Fruit fly (Drosophila melanogaster) whole organism, embryonic: Measurements from ENCODE around the gene FucTA.

Experiments used
- Ada2b ChIP-seq: fragments of 200-800 bp; sonication (Bioruptor generic); IDR thresholded peaks from 2 replicates; pipeline ENCODE4 v1.3.6; 2022; ENCODE audit warnings: missing biosample characterization, missing genetic modification characterization
- Asciz ChIP-seq: fragments of 200-800 bp; sonication (Bioruptor generic); optimal IDR thresholded peaks from 2 replicates; lab custom pipeline; 2017; ENCODE audit warnings: missing biosample characterization, mild to moderate bottlenecking, missing genetic modification characterization, missing genetic modification reagents
- CG10147 ChIP-seq: fragments of 200-800 bp; sonication (Bioruptor generic); optimal IDR thresholded peaks from 2 replicates; lab custom pipeline; 2019; ENCODE audit warnings: missing biosample characterization, mild to moderate bottlenecking, missing genetic modification characterization, moderate library complexity
- CG10267 ChIP-seq: fragments of 200-800 bp; sonication (Bioruptor generic); optimal IDR thresholded peaks from 2 replicates; lab custom pipeline; 2018; ENCODE audit warnings: missing biosample characterization, mild to moderate bottlenecking, missing genetic modification characterization, moderate library complexity
- CG11723 ChIP-seq: fragments of 200-800 bp; sonication (Bioruptor generic); optimal IDR thresholded peaks from 2 replicates; lab custom pipeline; 2017; ENCODE audit warnings: missing biosample characterization, mild to moderate bottlenecking, missing genetic modification characterization
- CG13123 ChIP-seq: fragments of 200-800 bp; sonication (Bioruptor generic); optimal IDR thresholded peaks from 2 replicates; lab custom pipeline; 2016; ENCODE audit warnings: missing biosample characterization, missing genetic modification characterization
- CG13287 ChIP-seq: fragments of 200-800 bp; sonication (Bioruptor generic); IDR thresholded peaks from 2 replicates; pipeline ENCODE4 v1.3.6; 2022; ENCODE audit warnings: missing biosample characterization, missing genetic modification characterization; ENCODE audit not compliant: partially characterized antibody
- CG13296 ChIP-seq: fragments of 200-800 bp; sonication (Bioruptor generic); optimal IDR thresholded peaks from 3 replicates; lab custom pipeline; 2018; ENCODE audit warnings: missing biosample characterization, mild to moderate bottlenecking, missing genetic modification characterization
- CG14860 ChIP-seq: fragments of 200-800 bp; sonication (Bioruptor generic); IDR thresholded peaks from 3 replicates; pipeline ENCODE4 v1.3.6; 2022; ENCODE audit warnings: missing biosample characterization, missing genetic modification characterization; ENCODE audit not compliant: partially characterized antibody
- CG17359 ChIP-seq: fragments of 200-800 bp; sonication (Bioruptor generic); optimal IDR thresholded peaks from 3 replicates; lab custom pipeline; 2018; ENCODE audit warnings: missing biosample characterization, mild to moderate bottlenecking, missing genetic modification characterization, moderate library complexity
- CG18262 ChIP-seq: fragments of 200-800 bp; optimal IDR thresholded peaks from 3 replicates; lab custom pipeline; 2019; ENCODE audit warnings: missing biosample characterization, mild to moderate bottlenecking, missing genetic modification characterization, moderate library complexity
- CG1832 ChIP-seq: fragments of 200-800 bp; sonication (Bioruptor generic); optimal IDR thresholded peaks from 2 replicates; lab custom pipeline; 2017; ENCODE audit warnings: missing biosample characterization, mild to moderate bottlenecking, missing genetic modification characterization, inconsistent platforms
- CG18764 ChIP-seq: fragments of 200-800 bp; sonication (Bioruptor generic); optimal IDR thresholded peaks from 3 replicates; lab custom pipeline; 2016; ENCODE audit warnings: missing biosample characterization, missing genetic modification characterization
- CG2199 ChIP-seq: fragments of 200-800 bp; sonication (Bioruptor generic); IDR thresholded peaks from 3 replicates; pipeline ENCODE4 v1.3.6; 2022; ENCODE audit warnings: missing biosample characterization, missing genetic modification characterization
- CG3847 ChIP-seq: fragments of 200-800 bp; sonication (Bioruptor generic); IDR thresholded peaks from 2 replicates; pipeline ENCODE4 v1.3.6; 2022; ENCODE audit warnings: missing biosample characterization, missing genetic modification characterization
- CG3995 ChIP-seq: fragments of 200-800 bp; sonication (Bioruptor generic); optimal IDR thresholded peaks from 3 replicates; lab custom pipeline; 2016; ENCODE audit warnings: missing biosample characterization, missing genetic modification characterization
- CG7786 ChIP-seq: fragments of 200-800 bp; sonication (Bioruptor generic); optimal IDR thresholded peaks from 2 replicates; lab custom pipeline; 2016; ENCODE audit warnings: missing biosample characterization, missing genetic modification characterization
- CG8089 ChIP-seq: fragments of 200-800 bp; sonication (Bioruptor generic); optimal IDR thresholded peaks from 3 replicates; lab custom pipeline; 2016; ENCODE audit warnings: missing biosample characterization, missing genetic modification characterization
- CrebB ChIP-seq: fragments of 200-800 bp; sonication (Bioruptor generic); optimal IDR thresholded peaks from 3 replicates; lab custom pipeline; 2018; ENCODE audit warnings: missing biosample characterization, mild to moderate bottlenecking, missing genetic modification characterization
- Dek ChIP-seq: fragments of 200-800 bp; sonication (Bioruptor generic); optimal IDR thresholded peaks from 3 replicates; lab custom pipeline; 2019; ENCODE audit warnings: missing biosample characterization, mild to moderate bottlenecking, missing genetic modification characterization, moderate library complexity
- Dll ChIP-seq: fragments of 200-800 bp; sonication (Bioruptor generic); IDR thresholded peaks from 4 replicates; pipeline ENCODE4 v1.3.6; 2022; ENCODE audit warnings: missing biosample characterization, missing genetic modification characterization; ENCODE audit not compliant: partially characterized antibody
- Drgx ChIP-seq: fragments of 200-800 bp; sonication (Bioruptor generic); IDR thresholded peaks from 2 replicates; pipeline ENCODE4 v1.3.6; 2022; ENCODE audit warnings: missing biosample characterization, missing genetic modification characterization
- Ets65A ChIP-seq: fragments of 200-800 bp; sonication (Bioruptor generic); peaks from one replicate; lab custom pipeline; 2016; ENCODE audit warnings: missing biosample characterization, missing genetic modification characterization
- Fer2 ChIP-seq: fragments of 200-800 bp; sonication (Bioruptor generic); optimal IDR thresholded peaks from 2 replicates; lab custom pipeline; 2018; ENCODE audit warnings: missing biosample characterization, mild to moderate bottlenecking, missing genetic modification characterization, moderate library complexity
- Lhr ChIP-seq: fragments of 200-800 bp; sonication (Bioruptor generic); optimal IDR thresholded peaks from 3 replicates; lab custom pipeline; 2017; ENCODE audit warnings: mild to moderate bottlenecking, missing biosample characterization, missing genetic modification reagents, missing genetic modification characterization
- Lim3 ChIP-seq: fragments of 200-800 bp; sonication (Bioruptor generic); IDR thresholded peaks from 2 replicates; pipeline ENCODE4 v1.3.6; 2022; ENCODE audit warnings: missing biosample characterization, missing genetic modification characterization
- Opbp ChIP-seq: fragments of 200-800 bp; sonication (Bioruptor generic); IDR thresholded peaks from 3 replicates; pipeline ENCODE4 v1.3.6; 2022; ENCODE audit warnings: missing biosample characterization, missing genetic modification characterization; ENCODE audit not compliant: partially characterized antibody
- Sry-β ChIP-seq: fragments of 200-800 bp; sonication (Bioruptor generic); optimal IDR thresholded peaks from 2 replicates; lab custom pipeline; 2018; ENCODE audit warnings: missing biosample characterization, mild to moderate bottlenecking, missing genetic modification characterization, moderate library complexity
- Taf1 ChIP-seq: fragments of 200-800 bp; sonication (Bioruptor generic); IDR thresholded peaks from 2 replicates; pipeline ENCODE4 v1.3.6; 2022; ENCODE audit warnings: missing biosample characterization, missing genetic modification characterization
- aop ChIP-seq: fragments of 200-800 bp; sonication (Bioruptor generic); IDR thresholded peaks from 2 replicates; pipeline ENCODE4 v1.3.6; 2022; ENCODE audit warnings: missing biosample characterization, missing genetic modification characterization
- bowl ChIP-seq: fragments of 200-800 bp; sonication (Bioruptor generic); IDR thresholded peaks from 2 replicates; pipeline ENCODE4 v1.3.6; 2022; ENCODE audit warnings: missing biosample characterization, missing genetic modification characterization
- cwo ChIP-seq: fragments of 200-800 bp; sonication (Bioruptor generic); optimal IDR thresholded peaks from 3 replicates; lab custom pipeline; 2017; ENCODE audit warnings: missing biosample characterization, missing genetic modification characterization, mild to moderate bottlenecking, moderate library complexity, missing genetic modification reagents
- dmrt11E ChIP-seq: fragments of 200-800 bp; sonication (Bioruptor generic); optimal IDR thresholded peaks from 3 replicates; lab custom pipeline; 2018; ENCODE audit warnings: missing biosample characterization, mild to moderate bottlenecking, missing genetic modification characterization, moderate library complexity
- dmrt99B ChIP-seq: fragments of 200-800 bp; sonication (Bioruptor generic); optimal IDR thresholded peaks from 2 replicates; lab custom pipeline; 2018; ENCODE audit warnings: missing biosample characterization, mild to moderate bottlenecking, missing genetic modification characterization, moderate library complexity
- gce ChIP-seq: fragments of 200-800 bp; sonication (Bioruptor generic); IDR thresholded peaks from 3 replicates; pipeline ENCODE4 v1.3.6; 2022; ENCODE audit warnings: missing biosample characterization, missing genetic modification characterization
- ind ChIP-seq: fragments of 200-800 bp; sonication (Bioruptor generic); optimal IDR thresholded peaks from 3 replicates; lab custom pipeline; 2016; ENCODE audit warnings: missing biosample characterization, missing genetic modification characterization
- nom ChIP-seq: fragments of 200-800 bp; sonication (Bioruptor generic); optimal IDR thresholded peaks from 2 replicates; lab custom pipeline; 2017; ENCODE audit warnings: missing biosample characterization, missing genetic modification characterization, mild to moderate bottlenecking, moderate library complexity, missing genetic modification reagents
- shn ChIP-seq: fragments of 200-800 bp; sonication (Bioruptor generic); optimal IDR thresholded peaks from 3 replicates; lab custom pipeline; 2016; ENCODE audit warnings: missing biosample characterization, missing genetic modification characterization
- tap ChIP-seq: fragments of 200-800 bp; optimal IDR thresholded peaks from 3 replicates; lab custom pipeline; 2019; ENCODE audit warnings: missing biosample characterization, mild to moderate bottlenecking, missing genetic modification characterization, moderate library complexity
- tgo ChIP-seq: fragments of 200-800 bp; sonication (Bioruptor generic); IDR thresholded peaks from 3 replicates; pipeline ENCODE4 v1.3.6; 2022; ENCODE audit warnings: missing biosample characterization, missing genetic modification characterization
- toy ChIP-seq: fragments of 200-800 bp; sonication (Bioruptor generic); IDR thresholded peaks from 2 replicates; pipeline ENCODE4 v1.3.6; 2022; ENCODE audit warnings: missing biosample characterization, missing genetic modification characterization
- unc-4 ChIP-seq: fragments of 200-800 bp; sonication (Bioruptor generic); IDR thresholded peaks from 2 replicates; pipeline ENCODE4 v1.3.6; 2022; ENCODE audit warnings: missing biosample characterization, missing genetic modification characterization; ENCODE audit not compliant: partially characterized antibody
- z ChIP-seq: fragments of 200-800 bp; sonication (Bioruptor generic); IDR thresholded peaks from 3 replicates; pipeline ENCODE4 v1.3.6; 2022; ENCODE audit warnings: missing biosample characterization, missing genetic modification characterization

The FucTA gene

DNA sequence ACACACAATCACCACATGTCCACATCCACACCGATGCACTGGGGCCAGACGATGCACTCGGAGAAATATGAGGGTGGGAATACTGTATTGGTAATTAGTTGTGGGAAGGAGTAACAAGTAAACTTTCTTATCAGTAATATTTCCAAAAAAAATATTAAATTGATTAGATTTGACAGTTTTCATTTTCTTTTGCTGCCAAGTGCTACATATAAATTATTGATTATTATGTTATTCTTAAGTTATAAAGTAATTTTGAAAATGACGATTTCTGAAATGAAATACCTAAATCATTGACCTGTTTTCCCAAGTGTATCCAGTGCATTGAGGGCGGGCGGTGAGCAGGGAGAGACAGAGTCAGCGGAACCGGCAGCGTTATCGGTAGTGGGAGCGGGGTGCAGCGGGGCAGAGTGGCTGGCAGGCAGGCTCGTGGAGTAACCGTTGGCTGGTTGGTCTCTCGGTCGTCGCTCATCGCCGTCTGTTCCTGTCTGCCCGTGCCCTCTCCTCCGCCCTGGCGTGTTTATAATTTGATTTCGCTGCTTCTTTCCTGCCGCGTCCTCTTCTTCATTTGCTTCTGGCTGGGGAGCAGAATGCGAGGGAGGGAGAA lies 39.1 kb upstream of the FucTA start (continued):
- TF ChIP-seq CG10147 (GFP tag; lab: Kevin White, UChicago) (no peak), CG13123 (GFP tag; lab: Kevin White, UChicago) (no peak), bowl (GFP tag; lab: Robert Waterston, UW) (no peak), ind (GFP tag; lab: Kevin White, UChicago) (peak; percentile 19), CG11723 (GFP tag; lab: Kevin White, UChicago) (no peak), CG3847 (GFP tag; lab: Robert Waterston, UW) (no peak), Asciz (peak; percentile 52), gce (GFP tag; lab: Robert Waterston, UW) (no peak)

DNA sequence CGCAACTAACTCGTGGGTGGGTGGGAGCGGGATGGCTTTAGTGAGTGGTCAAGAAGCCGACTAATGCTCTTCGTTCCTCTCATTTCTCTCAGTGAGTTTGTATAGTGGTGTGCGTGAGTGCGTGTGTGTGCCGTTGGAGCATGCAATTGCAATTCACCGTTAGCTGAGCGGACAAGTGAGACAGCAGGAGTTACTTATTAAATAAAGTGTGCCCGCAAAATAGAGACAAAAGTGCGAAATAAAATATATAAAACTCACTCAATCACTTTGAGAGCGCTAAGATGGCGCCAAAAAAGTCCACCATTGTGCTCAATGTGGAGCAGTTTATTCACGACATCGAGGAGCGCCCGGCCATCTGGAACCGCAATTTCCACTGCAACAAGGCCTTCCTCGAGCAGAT lies 38.4 kb upstream of the FucTA start:
- TF ChIP-seq z (GFP tag; lab: Robert Waterston, UW) = peak; percentile 37; the same call in 1 of the 3 replicates
- TF ChIP-seq aop (GFP tag; lab: Robert Waterston, UW) = no peak
- TF ChIP-seq, all 482 proteins: peak for 1

DNA sequence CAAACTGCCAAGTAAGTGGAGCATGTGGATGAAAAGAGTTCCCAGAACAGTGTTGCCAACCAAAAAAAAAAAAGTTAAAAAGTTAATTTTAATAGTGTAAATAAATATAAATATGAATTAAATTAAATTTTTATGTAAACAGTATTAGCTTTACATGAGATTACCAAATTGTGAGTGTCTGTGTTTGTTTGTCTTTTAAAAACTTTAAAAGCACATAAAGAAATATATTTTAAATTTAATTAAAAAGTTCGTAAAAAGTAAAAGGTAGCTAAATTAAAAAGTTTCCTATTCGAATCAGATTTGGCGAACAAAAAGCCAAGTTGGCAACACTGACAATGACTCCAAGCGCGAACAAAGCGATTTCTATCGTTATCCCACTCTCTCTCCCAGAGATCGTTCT lies 38.0 kb upstream of the FucTA start:
- TF ChIP-seq CG3995 (GFP tag; lab: Kevin White, UChicago) (no peak), Sry-β (GFP tag; lab: Kevin White, UChicago) (peak; percentile 68), Ets65A (GFP tag; lab: Kevin White, UChicago) (peak; percentile 20), CG18262 (tag; lab: Kevin White, UChicago) (peak; percentile 12)

DNA sequence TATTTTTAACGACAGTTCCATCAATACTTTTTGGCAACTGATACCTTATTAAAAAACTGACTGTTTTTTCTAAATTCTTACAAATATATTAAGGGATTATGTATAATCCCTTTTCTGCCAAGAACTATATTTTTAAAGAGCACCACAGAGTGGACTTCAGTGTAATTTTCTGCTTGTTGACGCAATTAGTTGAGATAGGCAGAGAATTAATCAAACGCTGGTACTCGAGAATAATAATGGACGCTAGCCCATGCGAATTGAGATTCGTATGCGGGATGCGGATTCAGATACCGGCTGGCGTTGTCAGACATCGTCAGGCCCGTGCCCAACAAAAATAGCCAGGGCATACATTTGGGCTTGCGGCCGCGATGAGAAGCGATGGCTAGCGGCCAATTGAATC lies 33.7 kb upstream of the FucTA start, which contains the start of gene CG13458:
CG13458 (plus strand) TSS at position 301 of the 400 bp plus-strand sequence.
- TF ChIP-seq Lim3 (GFP tag; lab: Robert Waterston, UW) = no peak
- TF ChIP-seq CG8089 (GFP tag; lab: Kevin White, UChicago) = no peak
- TF ChIP-seq toy = no peak
- no peak for TF ChIP-seq dmrt99B
- TF ChIP-seq CG17359 (tag; lab: Kevin White, UChicago) = no peak
- no peak for TF ChIP-seq Opbp (GFP tag; lab: Robert Waterston, UW)
- no peak for TF ChIP-seq dmrt11E (tag; lab: Kevin White, UChicago)

DNA sequence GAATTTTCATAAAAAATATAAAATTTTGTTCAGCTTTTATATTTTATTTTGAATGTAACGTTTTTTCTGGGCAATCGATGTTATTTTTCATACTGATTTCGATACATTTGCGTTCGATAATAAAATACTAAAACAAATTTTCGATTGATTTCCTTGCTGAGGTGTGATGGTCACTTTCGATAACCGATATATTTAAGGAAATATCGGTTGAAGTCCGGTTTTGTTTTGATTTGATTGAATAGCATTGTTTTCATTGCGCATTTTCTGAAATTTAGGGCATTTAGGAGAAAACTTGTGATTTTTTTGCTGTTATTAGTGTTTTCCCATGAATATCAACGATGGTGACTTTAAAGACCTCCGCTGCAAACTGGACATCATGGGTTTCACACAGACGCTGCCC lies 30.4 kb upstream of the FucTA start, which contains the start of gene Cep135:
Cep135 (plus strand) TSS at position 202 of the 400 bp plus-strand sequence.
- TF ChIP-seq tap = no peak
- peak; percentile 80 for TF ChIP-seq CG10267 (tag; lab: Kevin White, UChicago)
- TF ChIP-seq Drgx (GFP tag; lab: Robert Waterston, UW) = no peak
- no peak for TF ChIP-seq tgo (GFP tag; lab: Robert Waterston, UW)
- TF ChIP-seq shn (GFP tag; lab: Kevin White, UChicago) = no peak
- TF ChIP-seq CG13296 (GFP tag; lab: Kevin White, UChicago) = no peak
- no peak for TF ChIP-seq CG2199
- no peak for TF ChIP-seq CG18764
- peak; percentile 96 for TF ChIP-seq CG13287 (GFP tag; lab: Robert Waterston, UW)
- TF ChIP-seq Taf1 (GFP tag; lab: Robert Waterston, UW) = no peak
- no peak for TF ChIP-seq Fer2
- TF ChIP-seq Dek (tag; lab: Kevin White, UChicago) = no peak
- TF ChIP-seq cwo (GFP tag; lab: Kevin White, UChicago) = no peak
- TF ChIP-seq Ada2b = no peak
- peak; percentile 92 for TF ChIP-seq Dll (GFP tag; lab: Robert Waterston, UW)
- TF ChIP-seq unc-4 (GFP tag; lab: Robert Waterston, UW) = peak; percentile 80
- TF ChIP-seq CG7786 = no peak
- no peak for TF ChIP-seq Lhr (GFP tag; lab: Kevin White, UChicago)
- TF ChIP-seq CG1832 (GFP tag; lab: Kevin White, UChicago) = no peak
- TF ChIP-seq nom (GFP tag; lab: Kevin White, UChicago) = peak; percentile 0
- TF ChIP-seq CG14860 (GFP tag; lab: Robert Waterston, UW) = peak; percentile 86
- no peak for TF ChIP-seq CrebB (tag; lab: Kevin White, UChicago)
- no peak for TF ChIP-seq CG17359 (tag; lab: Kevin White, UChicago)
